Worm (Caenorhabditis elegans) whole organism, L2 larva: ENCODE results near the gene F36D4.4.

Source experiments
- R02D3.7 ChIP-seq: fragments of 150-350 bp; optimal IDR thresholded peaks from 2 replicates; lab custom pipeline; 2014; ENCODE audit warnings: missing biosample characterization, missing genetic modification characterization
- ceh-16 ChIP-seq: fragments of 150-350 bp; optimal IDR thresholded peaks from 2 replicates; lab custom pipeline; 2014; ENCODE audit warnings: missing biosample characterization, missing genetic modification characterization
- egl-27 ChIP-seq: sonication (generic microtip); optimal IDR thresholded peaks from 3 replicates; lab custom pipeline; 2017; ENCODE audit warnings: missing biosample characterization, missing genetic modification reagents, missing genetic modification characterization
- fos-1 ChIP-seq: fragments of 150-350 bp; optimal IDR thresholded peaks from 2 replicates; lab custom pipeline; 2014; ENCODE audit warnings: missing biosample characterization, missing genetic modification characterization
- nhr-11 ChIP-seq: fragments of 150-350 bp; optimal IDR thresholded peaks from 2 replicates; lab custom pipeline; 2014; ENCODE audit warnings: missing biosample characterization, missing genetic modification characterization
- nhr-129 ChIP-seq: fragments of 150-350 bp; optimal IDR thresholded peaks from 2 replicates; lab custom pipeline; 2014; ENCODE audit warnings: missing biosample characterization, missing genetic modification characterization
- nhr-21 ChIP-seq: fragments of 150-350 bp; optimal IDR thresholded peaks from 2 replicates; lab custom pipeline; 2014; ENCODE audit warnings: missing biosample characterization, missing genetic modification characterization
- nhr-237 ChIP-seq: fragments of 150-350 bp; optimal IDR thresholded peaks from 2 replicates; lab custom pipeline; 2014; ENCODE audit warnings: missing biosample characterization, missing genetic modification characterization
- nhr-77 ChIP-seq: fragments of 150-350 bp; optimal IDR thresholded peaks from 2 replicates; lab custom pipeline; 2014; ENCODE audit warnings: missing biosample characterization, missing genetic modification characterization
- snpc-4 ChIP-seq: fragments of 150-350 bp; optimal IDR thresholded peaks from 2 replicates; lab custom pipeline; 2014; ENCODE audit warnings: missing biosample characterization, missing genetic modification characterization
- unc-39 ChIP-seq: fragments of 150-350 bp; optimal IDR thresholded peaks from 2 replicates; lab custom pipeline; 2014; ENCODE audit warnings: missing biosample characterization, missing genetic modification characterization
- unc-55 ChIP-seq: fragments of 150-350 bp; sonication (generic microtip); optimal IDR thresholded peaks from 3 replicates; lab custom pipeline; 2014; ENCODE audit warnings: missing biosample characterization, missing genetic modification reagents, missing genetic modification characterization
- ztf-11 ChIP-seq: sonication (generic microtip); optimal IDR thresholded peaks from 2 replicates; lab custom pipeline; 2017; ENCODE audit warnings: missing biosample characterization, missing genetic modification characterization
- ztf-4 ChIP-seq: fragments of 150-350 bp; optimal IDR thresholded peaks from 2 replicates; lab custom pipeline; 2014; ENCODE audit warnings: missing biosample characterization, missing genetic modification characterization

DNA sequence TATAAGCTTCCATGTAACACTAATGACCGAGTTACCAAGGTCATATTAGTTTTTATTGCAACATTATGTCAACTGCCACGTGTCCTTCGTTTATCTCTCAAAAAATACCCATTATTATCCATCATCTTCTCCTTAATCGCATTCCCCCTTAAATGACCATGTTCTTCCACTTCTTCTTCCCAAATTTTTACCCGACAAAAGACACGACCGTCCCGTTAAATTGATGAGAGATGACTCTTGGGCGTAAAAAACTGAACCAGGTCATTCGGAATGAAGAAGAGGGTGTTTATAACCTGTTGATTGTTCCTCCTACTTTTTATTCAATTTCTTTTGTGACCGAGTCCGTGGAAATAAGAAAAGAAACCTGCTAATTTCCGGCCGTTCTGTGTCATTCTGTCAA lies 30.2 kb upstream of the F36D4.4 start:
- TF ChIP-seq nhr-129 (no peak), nhr-11 (tag; lab: Kevin White, UChicago) (no peak), unc-55 (GFP tag; lab: Kevin White, UChicago) (no peak), R02D3.7 (tag; lab: Kevin White, UChicago) (no peak), nhr-237 (tag; lab: Kevin White, UChicago) (no peak), nhr-21 (tag; lab: Kevin White, UChicago) (no peak), ceh-16 (no peak), egl-27 (tag; lab: Kevin White, UChicago) (no peak), ztf-4 (tag; lab: Kevin White, UChicago) (no peak), fos-1 (tag; lab: Kevin White, UChicago) (no peak), unc-39 (tag; lab: Kevin White, UChicago) (no peak), nhr-77 (tag; lab: Kevin White, UChicago) (no peak), snpc-4 (tag; lab: Kevin White, UChicago) (no peak), ztf-11 (tag; lab: Kevin White, UChicago) (no peak)
